Worm (Caenorhabditis elegans) whole organism, L1 larva: ENCODE data around the gene mrpl-53.

Experiments
- C04F5.9 ChIP-seq: sonication (generic microtip); optimal IDR thresholded peaks from 2 replicates; lab custom pipeline; 2016; ENCODE audit warnings: missing genetic modification characterization, missing compliant biosample characterization
- C16A3.4 ChIP-seq: fragments of 150-350 bp; optimal IDR thresholded peaks from 2 replicates; lab custom pipeline; 2014; ENCODE audit warnings: missing biosample characterization, missing genetic modification characterization
- C34B4.2 ChIP-seq: sonication (generic microtip); optimal IDR thresholded peaks from 2 replicates; lab custom pipeline; 2017; ENCODE audit warnings: mild to moderate bottlenecking, missing genetic modification characterization, missing compliant biosample characterization
- alr-1 ChIP-seq: fragments of 200-800 bp; sonication (Bioruptor generic); optimal IDR thresholded peaks from 2 replicates; lab custom pipeline; 2018; ENCODE audit warnings: borderline replicate concordance, mild to moderate bottlenecking, missing genetic modification characterization, missing compliant biosample characterization
- ama-1 ChIP-seq: fragments of 150-350 bp; optimal IDR thresholded peaks from 2 replicates; lab custom pipeline; 2014
- blmp-1 ChIP-seq: fragments of 150-350 bp; optimal IDR thresholded peaks from 2 replicates; lab custom pipeline; 2014; ENCODE audit warnings: missing biosample characterization, missing genetic modification characterization
- ceh-82 ChIP-seq, 3 experiments: fragments of 150-350 bp in 1 of 3; sonication (generic microtip) in 2 of 3; optimal IDR thresholded peaks; 2 replicates each; lab custom pipeline; 2014 to 2017; ENCODE audit warnings: missing biosample characterization in 3 of 3, missing genetic modification characterization in 3 of 3
- ceh-88 ChIP-seq: fragments of 200-800 bp; sonication (Bioruptor generic); IDR thresholded peaks from 2 replicates; pipeline ENCODE4 v1.3.6; 2022; ENCODE audit warnings: missing genetic modification characterization, missing compliant biosample characterization
- ces-1 ChIP-seq: fragments of 150-350 bp; optimal IDR thresholded peaks from 2 replicates; lab custom pipeline; 2014; ENCODE audit warnings: missing biosample characterization, missing genetic modification reagents, missing genetic modification characterization
- dpl-1 ChIP-seq, 3 experiments: fragments of 150-350 bp in 2 of 3; sonication (generic microtip) in 1 of 3; optimal IDR thresholded peaks; 2 replicates each; lab custom pipeline; 2014 to 2017; ENCODE audit warnings: missing biosample characterization in 3 of 3, missing genetic modification characterization in 3 of 3, missing genetic modification reagents in 3 of 3
- dsc-1 ChIP-seq: sonication (generic microtip); optimal IDR thresholded peaks from 2 replicates; lab custom pipeline; 2016; ENCODE audit warnings: mild to moderate bottlenecking, missing genetic modification characterization, missing compliant biosample characterization
- efl-1 ChIP-seq, 4 experiments: fragments of 150-350 bp; optimal IDR thresholded peaks in 3 of 4; peaks in 1 of 4; 1 replicate in 1 of 4; 2 replicates in 3 of 4; lab custom pipeline; 2014; ENCODE audit warnings: missing biosample characterization in 2 of 4, missing genetic modification characterization in 2 of 4, missing genetic modification reagents in 2 of 4
- efl-3 ChIP-seq: fragments of 200-800 bp; sonication (Bioruptor generic); optimal IDR thresholded peaks from 2 replicates; lab custom pipeline; 2018; ENCODE audit warnings: mild to moderate bottlenecking, missing genetic modification characterization, missing compliant biosample characterization
- egl-13 ChIP-seq: sonication (generic microtip); optimal IDR thresholded peaks from 2 replicates; lab custom pipeline; 2016; ENCODE audit warnings: missing genotype, missing genetic modification reagents, missing genetic modification characterization, missing compliant biosample characterization
- elt-2 ChIP-seq: sonication (generic microtip); optimal IDR thresholded peaks from 2 replicates; lab custom pipeline; 2016; ENCODE audit warnings: missing genetic modification characterization, mild to moderate bottlenecking, inconsistent platforms, missing compliant biosample characterization, missing genetic modification reagents
- ets-5 ChIP-seq: fragments of 200-800 bp; sonication (Bioruptor generic); IDR thresholded peaks from 2 replicates; pipeline ENCODE4 v1.3.6; 2022; ENCODE audit warnings: missing genetic modification characterization, missing compliant biosample characterization
- fkh-10 ChIP-seq: sonication (generic microtip); optimal IDR thresholded peaks from 2 replicates; lab custom pipeline; 2017; ENCODE audit warnings: missing biosample characterization, missing genetic modification reagents, missing genetic modification characterization
- hpl-2 ChIP-seq: fragments of 150-350 bp; optimal IDR thresholded peaks from 2 replicates; lab custom pipeline; 2014; ENCODE audit warnings: missing biosample characterization, missing genetic modification reagents, missing genetic modification characterization
- isw-1 ChIP-seq: fragments of 200-800 bp; sonication (Bioruptor generic); IDR thresholded peaks from 2 replicates; pipeline ENCODE4 v1.3.6; 2022; ENCODE audit warnings: missing genetic modification characterization, missing compliant biosample characterization
- jun-1 ChIP-seq: fragments of 150-350 bp; optimal IDR thresholded peaks from 2 replicates; lab custom pipeline; 2014; ENCODE audit warnings: missing biosample characterization, missing genetic modification reagents, missing genetic modification characterization
- lin-13 ChIP-seq: fragments of 150-350 bp; optimal IDR thresholded peaks from 2 replicates; lab custom pipeline; 2014; ENCODE audit warnings: missing biosample characterization, missing genetic modification reagents, missing genetic modification characterization
- lin-14 ChIP-seq: fragments of 200-800 bp; sonication (Bioruptor generic); optimal IDR thresholded peaks from 2 replicates; lab custom pipeline; 2018; ENCODE audit warnings: mild to moderate bottlenecking, missing genetic modification characterization, moderate library complexity, missing compliant biosample characterization
- lin-35 ChIP-seq, 2 experiments: fragments of 150-350 bp; optimal IDR thresholded peaks; 2 replicates each; lab custom pipeline; 2014; ENCODE audit warnings: missing biosample characterization in 2 of 2, missing genetic modification characterization in 2 of 2, missing genetic modification reagents in 2 of 2
- lin-39 ChIP-seq: fragments of 150-350 bp; optimal IDR thresholded peaks from 2 replicates; lab custom pipeline; 2014; ENCODE audit warnings: missing biosample characterization, missing genetic modification reagents, missing genetic modification characterization
- lir-3 ChIP-seq: sonication (generic microtip); optimal IDR thresholded peaks from 2 replicates; lab custom pipeline; 2016; ENCODE audit warnings: mild to moderate bottlenecking, missing genetic modification characterization, moderate library complexity, missing compliant biosample characterization; ENCODE audit not compliant: poor library complexity
- lsy-2 ChIP-seq, 2 experiments: fragments of 150-350 bp; optimal IDR thresholded peaks; 2 replicates each; lab custom pipeline; 2014; ENCODE audit warnings: missing biosample characterization in 2 of 2, missing genetic modification characterization in 2 of 2
- mdl-1 ChIP-seq, 2 experiments: fragments of 150-350 bp; optimal IDR thresholded peaks; 2 replicates each; lab custom pipeline; 2014 to 2017; ENCODE audit warnings: missing biosample characterization in 2 of 2, missing genetic modification characterization in 2 of 2, inconsistent platforms in 1 of 2
- mef-2 ChIP-seq: fragments of 150-350 bp; optimal IDR thresholded peaks from 2 replicates; lab custom pipeline; 2014; ENCODE audit warnings: missing biosample characterization, missing genetic modification characterization
- nhr-11 ChIP-seq: fragments of 150-350 bp; optimal IDR thresholded peaks from 2 replicates; lab custom pipeline; 2014; ENCODE audit warnings: missing biosample characterization, missing genetic modification characterization
- nhr-12 ChIP-seq: sonication (generic microtip); optimal IDR thresholded peaks from 2 replicates; lab custom pipeline; 2017; ENCODE audit warnings: missing biosample characterization, missing genetic modification characterization
- nhr-19 ChIP-seq: fragments of 200-800 bp; sonication (Bioruptor generic); conservative IDR thresholded peaks from 2 replicates; pipeline ENCODE4 v1.3.6; 2022; ENCODE audit warnings: missing genetic modification characterization, missing compliant biosample characterization
- nhr-20 ChIP-seq: sonication (generic microtip); optimal IDR thresholded peaks from 2 replicates; lab custom pipeline; 2016; ENCODE audit warnings: mild to moderate bottlenecking, missing genetic modification characterization, missing compliant biosample characterization
- nhr-71 ChIP-seq: sonication (generic microtip); optimal IDR thresholded peaks from 2 replicates; lab custom pipeline; 2016; ENCODE audit warnings: mild to moderate bottlenecking, missing genetic modification characterization, moderate library complexity, missing compliant biosample characterization
- nhr-76 ChIP-seq: sonication (generic microtip); optimal IDR thresholded peaks from 2 replicates; lab custom pipeline; 2017; ENCODE audit warnings: missing biosample characterization, missing genetic modification characterization
- nhr-90 ChIP-seq: sonication (generic microtip); optimal IDR thresholded peaks from 2 replicates; lab custom pipeline; 2016; ENCODE audit warnings: mild to moderate bottlenecking, missing genetic modification characterization, missing compliant biosample characterization; ENCODE audit not compliant: poor library complexity
- pag-3 ChIP-seq: sonication (generic microtip); optimal IDR thresholded peaks from 2 replicates; lab custom pipeline; 2017; ENCODE audit warnings: missing genetic modification characterization, mild to moderate bottlenecking, missing compliant biosample characterization, antibody characterized with exemption, borderline replicate concordance; ENCODE audit not compliant: insufficient read depth
- pax-3 ChIP-seq: fragments of 200-800 bp; sonication (Bioruptor generic); optimal IDR thresholded peaks from 2 replicates; lab custom pipeline; 2018; ENCODE audit warnings: mild to moderate bottlenecking, missing genetic modification characterization, moderate library complexity, missing compliant biosample characterization
- rnt-1 ChIP-seq: sonication (generic microtip); optimal IDR thresholded peaks from 2 replicates; lab custom pipeline; 2016; ENCODE audit warnings: mild to moderate bottlenecking, missing genetic modification characterization, moderate library complexity, missing compliant biosample characterization
- snu-23 ChIP-seq: sonication (generic microtip); optimal IDR thresholded peaks from 2 replicates; lab custom pipeline; 2016; ENCODE audit warnings: missing genetic modification characterization, missing compliant biosample characterization
- sox-4 ChIP-seq: sonication (generic microtip); optimal IDR thresholded peaks from 2 replicates; lab custom pipeline; 2016; ENCODE audit warnings: missing genetic modification characterization, missing compliant biosample characterization
- sptf-1 ChIP-seq: fragments of 150-350 bp; optimal IDR thresholded peaks from 2 replicates; lab custom pipeline; 2014; ENCODE audit warnings: missing biosample characterization, missing genetic modification characterization
- sup-37 ChIP-seq: fragments of 200-800 bp; sonication (Bioruptor generic); optimal IDR thresholded peaks from 2 replicates; lab custom pipeline; 2018; ENCODE audit warnings: mild to moderate bottlenecking, missing genetic modification characterization, missing compliant biosample characterization
- unc-130 ChIP-seq: fragments of 150-350 bp; optimal IDR thresholded peaks from 2 replicates; lab custom pipeline; 2017; ENCODE audit warnings: missing biosample characterization, missing genetic modification characterization, inconsistent platforms
- unc-62 ChIP-seq: fragments of 150-350 bp; optimal IDR thresholded peaks from 2 replicates; lab custom pipeline; 2014; ENCODE audit warnings: missing biosample characterization, missing genetic modification reagents, missing genetic modification characterization
- vab-15 ChIP-seq: sonication (generic microtip); optimal IDR thresholded peaks from 2 replicates; lab custom pipeline; 2017; ENCODE audit warnings: missing genotype, mild to moderate bottlenecking, missing genetic modification characterization, missing compliant biosample characterization
- zag-1 ChIP-seq: fragments of 150-350 bp; optimal IDR thresholded peaks from 2 replicates; lab custom pipeline; 2014; ENCODE audit warnings: missing biosample characterization, missing genetic modification characterization
- zip-4 ChIP-seq: fragments of 200-800 bp; sonication (Bioruptor generic); optimal IDR thresholded peaks from 2 replicates; lab custom pipeline; 2018; ENCODE audit warnings: mild to moderate bottlenecking, missing genetic modification characterization, moderate library complexity, missing compliant biosample characterization
- ztf-11 ChIP-seq, 2 experiments: sonication (generic microtip); optimal IDR thresholded peaks; 2 replicates each; lab custom pipeline; 2016 to 2017; ENCODE audit warnings: missing genetic modification characterization in 2 of 2, missing biosample characterization in 1 of 2, missing compliant biosample characterization in 1 of 2
- ztf-4 ChIP-seq: fragments of 150-350 bp; optimal IDR thresholded peaks from 2 replicates; lab custom pipeline; 2014; ENCODE audit warnings: missing biosample characterization, missing genetic modification characterization

mrpl-53 gene

ce11 chrII:9603419-9603818, 6.0 kb downstream of the mrpl-53 start (continued):
- TF ChIP-seq unc-62 (GFP tag; lab: Kevin White, UChicago): no peak
- TF ChIP-seq isw-1 (GFP tag; lab: Robert Waterston, UW): peak; percentile 79
- peak; percentile 84 for TF ChIP-seq efl-1 (optimal IDR thresholded peaks at IDR 0.05; lab: Kevin White, UChicago)
- TF ChIP-seq efl-1 (GFP tag; optimal IDR thresholded peaks at IDR 0.05 in 1 of 2; lab: Kevin White, UChicago): peak; percentile 64 to 97
- peak; percentile 99 for TF ChIP-seq nhr-71 (tag; lab: Kevin White, UChicago)
- peak; percentile 74 for TF ChIP-seq mef-2 (tag; lab: Kevin White, UChicago)
- TF ChIP-seq lir-3 (tag; lab: Kevin White, UChicago): peak; percentile 89
- TF ChIP-seq C34B4.2 (tag; lab: Kevin White, UChicago): no peak
- TF ChIP-seq efl-3 (GFP tag; lab: Kevin White, UChicago): no peak
- peak; percentile 79 for TF ChIP-seq ceh-88 (GFP tag; lab: Robert Waterston, UW)
- peak; percentile 97 for TF ChIP-seq C16A3.4 (tag; lab: Kevin White, UChicago)
- peak; percentile 95 for TF ChIP-seq nhr-90 (tag; lab: Kevin White, UChicago)
- peak; percentile 82 for TF ChIP-seq unc-130 (tag; lab: Kevin White, UChicago)
- TF ChIP-seq sptf-1 (tag; lab: Kevin White, UChicago): no peak
- TF ChIP-seq zip-4 (GFP tag; lab: Kevin White, UChicago): peak; percentile 74
- peak; percentile 92 for TF ChIP-seq lin-13
- peak; percentile 81 for TF ChIP-seq lin-39
- peak; percentile 72 for TF ChIP-seq sox-4
- peak; percentile 69 for TF ChIP-seq fkh-10
- TF ChIP-seq nhr-20 (tag; lab: Kevin White, UChicago): peak; percentile 100
- TF ChIP-seq nhr-76 (tag; lab: Kevin White, UChicago): no peak
- TF ChIP-seq nhr-11 (tag; lab: Kevin White, UChicago): peak; percentile 99
- no peak for TF ChIP-seq alr-1 (tag; lab: Kevin White, UChicago)
- no peak for TF ChIP-seq nhr-12 (tag; lab: Kevin White, UChicago)
- peak; percentile 66 for TF ChIP-seq sup-37 (GFP tag; lab: Kevin White, UChicago)
- TF ChIP-seq snu-23: peak; percentile 99
- TF ChIP-seq C04F5.9 (tag; lab: Kevin White, UChicago): peak; percentile 73
- TF ChIP-seq dsc-1 (tag; lab: Kevin White, UChicago): peak; percentile 74
- peak; percentile 69 for TF ChIP-seq zag-1 (tag; lab: Kevin White, UChicago)
- TF ChIP-seq vab-15: peak; percentile 40
- peak; percentile 95 for TF ChIP-seq rnt-1 (tag; lab: Kevin White, UChicago)
- TF ChIP-seq pax-3 (tag; lab: Kevin White, UChicago): peak; percentile 85
- no peak for TF ChIP-seq ces-1
- TF ChIP-seq pag-3: no peak
- peak; percentile 95 for TF ChIP-seq jun-1 (tag; lab: Kevin White, UChicago)
- TF ChIP-seq hpl-2: peak; percentile 71
- peak; percentile 66 for TF ChIP-seq egl-13 (tag; lab: Kevin White, UChicago)
- peak; percentile 68 to 91 (median 88) for TF ChIP-seq ceh-82 (tag; optimal IDR thresholded peaks at IDR 0.05; lab: Kevin White, UChicago)
- peak; percentile 71 to 79 (median 75) for TF ChIP-seq dpl-1 (GFP tag; optimal IDR thresholded peaks at IDR 0.05; lab: Kevin White, UChicago)

DNA sequence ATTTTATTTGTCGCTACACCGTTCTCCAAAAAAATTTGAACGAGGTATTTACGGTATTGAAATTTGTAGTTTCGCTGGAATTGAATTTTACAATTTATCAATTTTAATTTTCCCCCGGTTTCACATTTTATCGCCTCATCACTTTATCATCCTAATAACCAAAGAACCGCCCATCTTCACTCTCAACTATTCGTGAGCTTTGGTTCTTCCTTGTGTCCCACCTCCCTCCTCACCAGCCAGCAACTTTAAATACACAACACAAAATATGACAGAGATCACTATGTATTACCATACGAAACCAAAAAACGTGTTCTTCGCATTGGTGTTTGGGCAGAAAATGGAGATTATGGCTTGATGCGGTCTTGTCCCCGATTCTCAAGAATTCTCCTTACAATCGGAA, 6.6 kb downstream of the mrpl-53 start:
- no peak for TF ChIP-seq ztf-11 (tag; optimal IDR thresholded peaks at IDR 0.05; lab: Kevin White, UChicago)
- TF ChIP-seq lin-35 (GFP tag; optimal IDR thresholded peaks at IDR 0.05; lab: Kevin White, UChicago): peak in 1 of 2 experiments; percentile 65
- TF ChIP-seq lsy-2 (tag; optimal IDR thresholded peaks at IDR 0.05; lab: Kevin White, UChicago): peak in 1 of 2 experiments; percentile 4
- TF ChIP-seq snu-23: peak; percentile 27
- TF ChIP-seq C16A3.4 (tag; lab: Kevin White, UChicago): peak; percentile 14
- TF ChIP-seq ets-5 (GFP tag; lab: Robert Waterston, UW): no peak
- TF ChIP-seq blmp-1 (tag; lab: Kevin White, UChicago): peak; percentile 44
- TF ChIP-seq dpl-1 (GFP tag; optimal IDR thresholded peaks at IDR 0.05; lab: Kevin White, UChicago): peak in 1 of 3 experiments; percentile 10
- no peak for TF ChIP-seq ztf-4
- peak; percentile 71 for TF ChIP-seq nhr-19
- peak; percentile 55 for TF ChIP-seq nhr-20 (tag; lab: Kevin White, UChicago)
- TF ChIP-seq lin-14 (GFP tag; lab: Kevin White, UChicago): peak; percentile 8
- TF ChIP-seq mdl-1 (tag; optimal IDR thresholded peaks at IDR 0.05; lab: Kevin White, UChicago): peak in 1 of 2 experiments; percentile 11
- peak; percentile 0 for TF ChIP-seq elt-2
- peak; percentile 45 for TF ChIP-seq ama-1 (lab: Kevin White, UChicago)
